Worm (Caenorhabditis elegans) whole organism, L3 larva: Measurements from ENCODE around the gene F37A8.1.

ENCODE experiments used
- aly-2 ChIP-seq: fragments of 150-350 bp; optimal IDR thresholded peaks from 2 replicates; lab custom pipeline; 2014; ENCODE audit warnings: missing biosample characterization, missing genetic modification characterization
- ama-1 ChIP-seq: fragments of 150-350 bp; optimal IDR thresholded peaks from 2 replicates; lab custom pipeline; 2018
- elt-2 ChIP-seq: sonication (generic microtip); optimal IDR thresholded peaks from 2 replicates; lab custom pipeline; 2016; ENCODE audit warnings: missing genetic modification reagents, mild to moderate bottlenecking, missing genetic modification characterization, missing compliant biosample characterization
- elt-3 ChIP-seq, 3 experiments: fragments of 150-350 bp in 1 of 3; sonication (generic microtip) in 2 of 3; optimal IDR thresholded peaks; 2 replicates in 2 of 3; 4 replicates in 1 of 3; lab custom pipeline; 2014 to 2017; ENCODE audit warnings: missing biosample characterization in 3 of 3, missing genetic modification characterization in 3 of 3
- fkh-10 ChIP-seq: sonication (generic microtip); optimal IDR thresholded peaks from 2 replicates; lab custom pipeline; 2017; ENCODE audit warnings: missing biosample characterization, missing genetic modification reagents, missing genetic modification characterization
- fos-1 ChIP-seq: fragments of 150-350 bp; optimal IDR thresholded peaks from 2 replicates; lab custom pipeline; 2014; ENCODE audit warnings: missing biosample characterization, missing genetic modification characterization
- hmg-11 ChIP-seq: sonication (generic microtip); optimal IDR thresholded peaks from 2 replicates; lab custom pipeline; 2016; ENCODE audit warnings: missing genetic modification characterization, missing compliant biosample characterization
- lin-15B ChIP-seq: fragments of 150-350 bp; optimal IDR thresholded peaks from 2 replicates; lab custom pipeline; 2014; ENCODE audit warnings: missing biosample characterization, missing genetic modification characterization
- lin-39 ChIP-seq: fragments of 150-350 bp; optimal IDR thresholded peaks from 2 replicates; lab custom pipeline; 2018; ENCODE audit warnings: missing biosample characterization, missing genetic modification reagents, missing genetic modification characterization
- nhr-76 ChIP-seq: fragments of 150-350 bp; sonication (generic microtip); optimal IDR thresholded peaks from 5 replicates; lab custom pipeline; 2014; ENCODE audit warnings: missing biosample characterization, missing genetic modification characterization
- pqm-1 ChIP-seq: fragments of 150-350 bp; optimal IDR thresholded peaks from 2 replicates; lab custom pipeline; 2017; ENCODE audit warnings: missing biosample characterization, missing genetic modification characterization, inconsistent platforms
- snpc-4 ChIP-seq: fragments of 150-350 bp; optimal IDR thresholded peaks from 2 replicates; lab custom pipeline; 2014; ENCODE audit warnings: missing biosample characterization, missing genetic modification characterization
- unc-39 ChIP-seq: sonication (generic microtip); optimal IDR thresholded peaks from 4 replicates; lab custom pipeline; 2017; ENCODE audit warnings: missing biosample characterization, missing genetic modification characterization

DNA sequence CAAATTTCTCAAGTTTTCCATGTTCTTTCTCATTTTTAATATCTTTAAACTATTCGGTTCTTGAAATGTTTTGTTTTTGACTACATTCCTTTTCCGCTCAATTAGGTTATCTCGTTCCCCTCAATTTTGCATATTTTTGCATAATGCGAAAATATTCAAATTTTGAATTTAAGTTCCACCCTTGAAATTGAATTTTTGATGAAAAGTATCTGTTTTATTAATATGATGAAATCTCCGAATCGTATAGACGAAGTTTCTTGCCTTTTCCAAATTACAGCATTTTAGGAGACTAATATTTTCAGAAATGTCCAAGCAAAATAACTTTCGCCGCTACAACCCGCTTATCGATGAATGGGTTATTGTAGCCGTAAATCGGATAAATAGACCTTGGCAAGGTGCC lies 9.7 kb upstream of the F37A8.1 start, which contains the start of gene ZK1058.3:
- no peak for TF ChIP-seq nhr-76 (tag; lab: Kevin White, UChicago)
- TF ChIP-seq snpc-4 (tag; lab: Kevin White, UChicago) = no peak
- TF ChIP-seq ama-1 = no peak
- no peak for TF ChIP-seq pqm-1 (tag; lab: Kevin White, UChicago)
- no peak for TF ChIP-seq fos-1 (tag; lab: Kevin White, UChicago)
- TF ChIP-seq lin-39 (tag; lab: Kevin White, UChicago) = no peak
- no peak for TF ChIP-seq hmg-11 (tag; lab: Kevin White, UChicago)
- no peak for TF ChIP-seq elt-2
- TF ChIP-seq unc-39 = no peak
- no peak for TF ChIP-seq lin-15B (tag; lab: Kevin White, UChicago)
- TF ChIP-seq elt-3 (tag; optimal IDR thresholded peaks at IDR 0.05; lab: Kevin White, UChicago) = no peak
- no peak for TF ChIP-seq fkh-10 (GFP tag; lab: Kevin White, UChicago)
- no peak for TF ChIP-seq aly-2 (tag; lab: Kevin White, UChicago)
